Fruit fly (Drosophila melanogaster) S2 (cell line): ENCODE measurements around the gene Ctl1.

Experiments used
- CG8478 ChIP-seq: fragments of >200 bp; optimal IDR thresholded peaks from 2 replicates; lab custom pipeline; 2018
- CTCF ChIP-seq, 2 experiments: fragments of >200 bp; optimal IDR thresholded peaks; 2 replicates each; lab custom pipeline; 2018

The Ctl1 gene

dm6 chr3L:4310604-4311003 is 32.8 kb downstream of the Ctl1 start:
- TF ChIP-seq CTCF (optimal IDR thresholded peaks at IDR 0.05; lab: Kevin White, UChicago) (no peak), CG8478 (lab: Kevin White, UChicago) (no peak)

dm6 chr3L:4313299-4313698 is 35.5 kb downstream of the Ctl1 start, which contains the start of gene Claspin:
Gene Claspin (plus strand): TSS chr3L:4313483.
- TF ChIP-seq CTCF (optimal IDR thresholded peaks at IDR 0.05; lab: Kevin White, UChicago) (peak in 1 of 2 experiments; percentile 14), CG8478 (lab: Kevin White, UChicago) (no peak)

dm6 chr3L:4318677-4319580 is 41.2 kb downstream of the Ctl1 start, which contains the start of gene PMP34:
Gene PMP34 (plus strand): TSS chr3L:4318755.
- TF ChIP-seq CG8478 (lab: Kevin White, UChicago) (no peak), CTCF (optimal IDR thresholded peaks at IDR 0.05; lab: Kevin White, UChicago) (no peak)

- no peak for TF ChIP-seq CTCF (optimal IDR thresholded peaks at IDR 0.05; lab: Kevin White, UChicago)
- TF ChIP-seq CG8478 (lab: Kevin White, UChicago), result no peak
These were observed 44.4 kb downstream of the Ctl1 start, which contains the start of gene CG15014 for dm6 chr3L:4322032-4322617. Gene CG15014 (minus strand): TSS chr3L:4322259.

- TF ChIP-seq CG8478 (lab: Kevin White, UChicago) (no peak), CTCF (optimal IDR thresholded peaks at IDR 0.05; lab: Kevin White, UChicago) (no peak)
These were observed 50.3 kb downstream of the Ctl1 start for dm6 chr3L:4328048-4328447.
